Worm (Caenorhabditis elegans) whole organism, dauer: ENCODE results near the gene nhr-120.

Experiments used
- unc-62 ChIP-seq: sonication (generic microtip); optimal IDR thresholded peaks from 2 replicates; lab custom pipeline; 2017; ENCODE audit warnings: missing biosample characterization, missing genetic modification reagents, missing genetic modification characterization

The nhr-120 gene

ce11 chrX:6622552-6623236 lies 17.7 kb downstream of the nhr-120 start, which contains the start of gene clec-266:
clec-266 (minus strand) TSS chrX:6622915.
- TF ChIP-seq unc-62 (GFP tag; lab: Kevin White, UChicago): no peak

ce11 chrX:6618712-6619111 lies 21.7 kb downstream of the nhr-120 start, which contains the start of gene kqt-1:
kqt-1 (plus strand) TSS chrX:6619012.
- no peak for TF ChIP-seq unc-62 (GFP tag; lab: Kevin White, UChicago)

ce11 chrX:6617622-6618021 lies 22.8 kb downstream of the nhr-120 start:
- no peak for TF ChIP-seq unc-62 (GFP tag; lab: Kevin White, UChicago)

ce11 chrX:6613537-6613936 lies 26.9 kb downstream of the nhr-120 start:
- TF ChIP-seq unc-62 (GFP tag; lab: Kevin White, UChicago): no peak

ce11 chrX:6609717-6610116 lies 30.7 kb downstream of the nhr-120 start, which contains the start of gene C25B8.8:
C25B8.8 (plus strand) TSS chrX:6610017.
- no peak for TF ChIP-seq unc-62 (GFP tag; lab: Kevin White, UChicago)

- no peak for TF ChIP-seq unc-62 (GFP tag; lab: Kevin White, UChicago)
These were observed 31.2 kb downstream of the nhr-120 start for ce11 chrX:6609251-6609650.

- no peak for TF ChIP-seq unc-62 (GFP tag; lab: Kevin White, UChicago)
These were observed 32.8 kb downstream of the nhr-120 start for ce11 chrX:6607599-6607998.

- TF ChIP-seq unc-62 (GFP tag; lab: Kevin White, UChicago): no peak
These were observed 33.4 kb downstream of the nhr-120 start, which contains the start of gene cpr-6 for ce11 chrX:6606991-6607390. cpr-6 (plus strand) TSS chrX:6607207.

ce11 chrX:6603098-6603497 lies 37.3 kb downstream of the nhr-120 start, which contains the start of gene F23G4.1:
F23G4.1 (minus strand) TSS chrX:6603198.
- no peak for TF ChIP-seq unc-62 (GFP tag; lab: Kevin White, UChicago)

- no peak for TF ChIP-seq unc-62 (GFP tag; lab: Kevin White, UChicago)
These were observed 38.5 kb downstream of the nhr-120 start for ce11 chrX:6601967-6602366.

ce11 chrX:6598732-6599131 lies 41.7 kb downstream of the nhr-120 start, which contains the start of gene hic-1:
hic-1 (minus strand) TSS chrX:6598832.
- no peak for TF ChIP-seq unc-62 (GFP tag; lab: Kevin White, UChicago)

- no peak for TF ChIP-seq unc-62 (GFP tag; lab: Kevin White, UChicago)
These were observed 43.3 kb downstream of the nhr-120 start, which contains the start of gene ttr-6 for ce11 chrX:6597089-6597488. ttr-6 (minus strand) TSS chrX:6597121.

ce11 chrX:6593178-6593786 lies 47.1 kb downstream of the nhr-120 start:
- no peak for TF ChIP-seq unc-62 (GFP tag; lab: Kevin White, UChicago)

- no peak for TF ChIP-seq unc-62 (GFP tag; lab: Kevin White, UChicago)
These were observed 48.7 kb downstream of the nhr-120 start for ce11 chrX:6591674-6592073.

- no peak for TF ChIP-seq unc-62 (GFP tag; lab: Kevin White, UChicago)
These were observed 51.9 kb downstream of the nhr-120 start, which contains the start of gene fbxl-4 for ce11 chrX:6588495-6588894. fbxl-4 (plus strand) TSS chrX:6588795.
